Worm (Caenorhabditis elegans) whole organism, L2 larva: ENCODE data around the gene clec-2.

ENCODE experiments used
- F13H6.1 ChIP-seq: sonication (generic microtip); optimal IDR thresholded peaks from 2 replicates; lab custom pipeline; 2016; ENCODE audit warnings: missing genetic modification characterization, missing compliant biosample characterization
- R02D3.7 ChIP-seq: fragments of 150-350 bp; optimal IDR thresholded peaks from 2 replicates; lab custom pipeline; 2014; ENCODE audit warnings: missing biosample characterization, missing genetic modification characterization
- Y55F3AM.14 ChIP-seq: fragments of 200-800 bp; sonication (Bioruptor generic); optimal IDR thresholded peaks from 2 replicates; lab custom pipeline; 2018; ENCODE audit warnings: mild to moderate bottlenecking, missing genetic modification characterization, missing compliant biosample characterization
- ZK546.5 ChIP-seq: sonication (generic microtip); optimal IDR thresholded peaks from 2 replicates; lab custom pipeline; 2017; ENCODE audit warnings: missing biosample characterization, missing genetic modification characterization
- ama-1 ChIP-seq: fragments of 150-350 bp; optimal IDR thresholded peaks from 2 replicates; lab custom pipeline; 2018; ENCODE audit warnings: inconsistent platforms
- ceh-16 ChIP-seq: fragments of 150-350 bp; optimal IDR thresholded peaks from 2 replicates; lab custom pipeline; 2014; ENCODE audit warnings: missing biosample characterization, missing genetic modification characterization
- ceh-82 ChIP-seq: fragments of 150-350 bp; optimal IDR thresholded peaks from 2 replicates; lab custom pipeline; 2014; ENCODE audit warnings: missing biosample characterization, missing genetic modification characterization
- egl-27 ChIP-seq: sonication (generic microtip); optimal IDR thresholded peaks from 3 replicates; lab custom pipeline; 2017; ENCODE audit warnings: missing biosample characterization, missing genetic modification reagents, missing genetic modification characterization
- elt-1 ChIP-seq: fragments of 150-350 bp; optimal IDR thresholded peaks from 2 replicates; lab custom pipeline; 2014; ENCODE audit warnings: missing biosample characterization, missing genetic modification characterization
- fos-1 ChIP-seq: fragments of 150-350 bp; optimal IDR thresholded peaks from 2 replicates; lab custom pipeline; 2014; ENCODE audit warnings: missing biosample characterization, missing genetic modification characterization
- gmeb-1 ChIP-seq: fragments of 150-350 bp; optimal IDR thresholded peaks from 2 replicates; lab custom pipeline; 2014; ENCODE audit warnings: missing biosample characterization, missing genetic modification characterization
- lin-13 ChIP-seq: fragments of 150-350 bp; optimal IDR thresholded peaks from 2 replicates; lab custom pipeline; 2014; ENCODE audit warnings: missing biosample characterization, missing genetic modification reagents, missing genetic modification characterization
- lin-39 ChIP-seq: fragments of 150-350 bp; optimal IDR thresholded peaks from 2 replicates; lab custom pipeline; 2014; ENCODE audit warnings: missing biosample characterization, missing genetic modification reagents, missing genetic modification characterization
- lsy-2 ChIP-seq, 2 experiments: fragments of 150-350 bp in 1 of 2; sonication (generic microtip) in 1 of 2; optimal IDR thresholded peaks; 2 replicates each; lab custom pipeline; 2014 to 2017; ENCODE audit warnings: missing biosample characterization in 2 of 2, missing genetic modification characterization in 2 of 2
- mbf-1 ChIP-seq: sonication (generic microtip); optimal IDR thresholded peaks from 2 replicates; lab custom pipeline; 2017; ENCODE audit warnings: missing biosample characterization, missing genetic modification characterization
- mdl-1 ChIP-seq, 2 experiments: fragments of 150-350 bp in 1 of 2; sonication (generic microtip) in 1 of 2; optimal IDR thresholded peaks; 2 replicates each; lab custom pipeline; 2017; ENCODE audit warnings: missing biosample characterization in 2 of 2, missing genetic modification characterization in 2 of 2
- nhr-10 ChIP-seq: sonication (generic microtip); optimal IDR thresholded peaks from 2 replicates; lab custom pipeline; 2017; ENCODE audit warnings: missing biosample characterization, missing genetic modification characterization
- nhr-11 ChIP-seq: fragments of 150-350 bp; optimal IDR thresholded peaks from 2 replicates; lab custom pipeline; 2014; ENCODE audit warnings: missing biosample characterization, missing genetic modification characterization
- nhr-12 ChIP-seq: fragments of 150-350 bp; optimal IDR thresholded peaks from 2 replicates; lab custom pipeline; 2014; ENCODE audit warnings: missing biosample characterization, missing genetic modification characterization
- nhr-129 ChIP-seq: fragments of 150-350 bp; optimal IDR thresholded peaks from 2 replicates; lab custom pipeline; 2014; ENCODE audit warnings: missing biosample characterization, missing genetic modification characterization
- nhr-21 ChIP-seq: fragments of 150-350 bp; optimal IDR thresholded peaks from 2 replicates; lab custom pipeline; 2014; ENCODE audit warnings: missing biosample characterization, missing genetic modification characterization
- nhr-23 ChIP-seq: fragments of 150-350 bp; optimal IDR thresholded peaks from 2 replicates; lab custom pipeline; 2014; ENCODE audit warnings: missing biosample characterization, missing genetic modification reagents, missing genetic modification characterization
- nhr-237 ChIP-seq: fragments of 150-350 bp; optimal IDR thresholded peaks from 2 replicates; lab custom pipeline; 2014; ENCODE audit warnings: missing biosample characterization, missing genetic modification characterization
- nhr-25 ChIP-seq: fragments of 150-350 bp; sonication (generic microtip); optimal IDR thresholded peaks from 3 replicates; lab custom pipeline; 2014; ENCODE audit warnings: missing biosample characterization, missing genetic modification characterization
- nhr-6 ChIP-seq: fragments of 150-350 bp; optimal IDR thresholded peaks from 2 replicates; lab custom pipeline; 2014; ENCODE audit warnings: missing biosample characterization, missing genetic modification characterization
- peb-1 ChIP-seq: fragments of 150-350 bp; optimal IDR thresholded peaks from 2 replicates; lab custom pipeline; 2014; ENCODE audit warnings: missing biosample characterization, missing genetic modification characterization
- sem-4 ChIP-seq: fragments of 150-350 bp; optimal IDR thresholded peaks from 2 replicates; lab custom pipeline; 2014; ENCODE audit warnings: missing biosample characterization, missing genetic modification reagents, missing genetic modification characterization
- skn-1 ChIP-seq: sonication (generic microtip); optimal IDR thresholded peaks from 2 replicates; lab custom pipeline; 2017; ENCODE audit warnings: missing biosample characterization, missing genetic modification characterization
- sma-3 ChIP-seq: sonication (generic microtip); optimal IDR thresholded peaks from 2 replicates; lab custom pipeline; 2016; ENCODE audit warnings: missing genetic modification reagents, missing genetic modification characterization, missing compliant biosample characterization
- snpc-4 ChIP-seq: fragments of 150-350 bp; optimal IDR thresholded peaks from 2 replicates; lab custom pipeline; 2014; ENCODE audit warnings: missing biosample characterization, missing genetic modification characterization
- unc-39 ChIP-seq: fragments of 150-350 bp; optimal IDR thresholded peaks from 2 replicates; lab custom pipeline; 2014; ENCODE audit warnings: missing biosample characterization, missing genetic modification characterization
- unc-55 ChIP-seq: fragments of 150-350 bp; sonication (generic microtip); optimal IDR thresholded peaks from 3 replicates; lab custom pipeline; 2014; ENCODE audit warnings: missing biosample characterization, missing genetic modification reagents, missing genetic modification characterization
- unc-62 ChIP-seq: fragments of 150-350 bp; optimal IDR thresholded peaks from 2 replicates; lab custom pipeline; 2014; ENCODE audit warnings: missing biosample characterization, missing genetic modification reagents, missing genetic modification characterization
- zag-1 ChIP-seq: fragments of 150-350 bp; optimal IDR thresholded peaks from 2 replicates; lab custom pipeline; 2014; ENCODE audit warnings: missing biosample characterization, missing genetic modification characterization
- ztf-1 ChIP-seq: fragments of 200-800 bp; sonication (Bioruptor generic); conservative IDR thresholded peaks from 2 replicates; pipeline ENCODE4 v1.3.6; 2022; ENCODE audit warnings: missing genetic modification characterization, missing compliant biosample characterization
- ztf-4 ChIP-seq: fragments of 150-350 bp; optimal IDR thresholded peaks from 2 replicates; lab custom pipeline; 2014; ENCODE audit warnings: missing biosample characterization, missing genetic modification characterization

clec-2 gene

ce11 chrII:2987122-2987556 is 36.1 kb downstream of the clec-2 start:
- no peak for TF ChIP-seq zag-1 (tag; lab: Kevin White, UChicago)
- TF ChIP-seq nhr-237 (tag; lab: Kevin White, UChicago) = no peak
- no peak for TF ChIP-seq sma-3 (GFP tag; lab: Kevin White, UChicago)
- TF ChIP-seq gmeb-1 (tag; lab: Kevin White, UChicago) = no peak
- no peak for TF ChIP-seq nhr-10 (tag; lab: Kevin White, UChicago)
- no peak for TF ChIP-seq ztf-4 (tag; lab: Kevin White, UChicago)
- TF ChIP-seq nhr-23 = no peak
- no peak for TF ChIP-seq lsy-2 (tag; optimal IDR thresholded peaks at IDR 0.05; lab: Kevin White, UChicago)
- no peak for TF ChIP-seq nhr-6 (tag; lab: Kevin White, UChicago)
- no peak for TF ChIP-seq nhr-21 (tag; lab: Kevin White, UChicago)
- no peak for TF ChIP-seq nhr-25 (tag; lab: Kevin White, UChicago)
- TF ChIP-seq snpc-4 (tag; lab: Kevin White, UChicago) = peak; percentile 52
- no peak for TF ChIP-seq lin-39
- TF ChIP-seq R02D3.7 (tag; lab: Kevin White, UChicago) = no peak
- peak; percentile 22 for TF ChIP-seq Y55F3AM.14 (GFP tag; lab: Kevin White, UChicago)
- no peak for TF ChIP-seq ceh-82 (tag; lab: Kevin White, UChicago)
- peak; percentile 3 for TF ChIP-seq lin-13 (GFP tag; lab: Kevin White, UChicago)
- TF ChIP-seq unc-62 (GFP tag; lab: Kevin White, UChicago) = no peak
- no peak for TF ChIP-seq peb-1 (tag; lab: Kevin White, UChicago)
- no peak for TF ChIP-seq ztf-1
- TF ChIP-seq elt-1 (tag; lab: Kevin White, UChicago) = no peak
- TF ChIP-seq ceh-16 (tag; lab: Kevin White, UChicago) = no peak
- TF ChIP-seq, all 48 proteins: peak for 3

DNA sequence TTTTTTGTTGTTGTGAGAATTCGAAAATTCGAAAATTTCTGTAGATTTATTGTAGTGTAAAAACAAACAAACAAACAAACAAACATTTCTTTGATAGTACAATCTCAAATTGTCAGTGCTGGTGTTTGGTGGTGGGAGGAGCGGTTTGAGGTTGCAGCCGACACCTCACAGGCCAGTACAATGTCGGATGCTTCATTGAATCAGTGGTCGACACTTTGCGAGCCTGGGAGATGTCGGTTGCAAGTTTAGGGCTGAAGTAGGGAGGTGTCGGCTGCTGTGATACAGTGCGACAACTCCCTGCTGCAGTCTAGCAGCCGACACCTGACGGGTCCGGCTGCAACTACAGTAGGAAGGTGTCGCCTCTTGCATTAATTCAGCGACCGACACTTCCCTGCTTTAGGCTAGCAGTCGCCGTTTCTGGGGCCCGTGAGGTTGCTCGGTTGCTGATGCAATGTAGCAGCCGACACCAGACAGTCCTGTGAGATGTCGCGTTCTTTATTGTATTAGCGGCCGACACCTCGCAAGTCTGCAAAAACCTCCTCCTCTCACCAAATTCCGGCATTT is 37.2 kb downstream of the clec-2 start:
- TF ChIP-seq sem-4 (tag; lab: Kevin White, UChicago) (no peak), skn-1 (tag; lab: Kevin White, UChicago) (no peak), nhr-11 (no peak), R02D3.7 (tag; lab: Kevin White, UChicago) (no peak), egl-27 (tag; lab: Kevin White, UChicago) (no peak), nhr-237 (tag; lab: Kevin White, UChicago) (no peak), ztf-4 (tag; lab: Kevin White, UChicago) (no peak), nhr-25 (tag; lab: Kevin White, UChicago) (no peak), ama-1 (no peak), unc-39 (tag; lab: Kevin White, UChicago) (no peak), nhr-23 (no peak), ZK546.5 (no peak), sma-3 (GFP tag; lab: Kevin White, UChicago) (no peak), nhr-12 (tag; lab: Kevin White, UChicago) (no peak), nhr-129 (tag; lab: Kevin White, UChicago) (no peak), unc-55 (no peak), nhr-21 (tag; lab: Kevin White, UChicago) (no peak)
- TF ChIP-seq, all 48 proteins: peak for 0

DNA sequence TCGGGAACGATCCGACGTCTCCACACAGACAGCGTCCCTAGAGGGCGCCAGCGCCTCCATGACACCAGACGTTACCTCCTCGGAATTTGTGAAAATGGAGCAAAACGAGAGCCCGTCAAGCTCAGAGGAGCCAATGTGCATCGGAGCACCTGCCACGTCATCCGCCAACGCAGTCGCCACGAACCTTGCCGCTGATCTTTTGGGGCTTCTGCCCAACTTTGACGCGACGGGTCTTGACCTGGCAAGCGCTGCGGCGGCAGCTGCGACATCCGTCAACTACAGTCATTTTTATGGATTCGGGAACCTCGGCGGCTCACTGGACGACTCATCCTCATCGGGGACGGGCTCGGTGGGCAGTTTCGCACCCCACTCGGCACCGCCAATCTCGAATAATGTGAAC is 37.8 kb downstream of the clec-2 start:
- TF ChIP-seq nhr-12 (tag; lab: Kevin White, UChicago) (no peak), F13H6.1 (tag; lab: Kevin White, UChicago) (no peak), fos-1 (tag; lab: Kevin White, UChicago) (no peak)

- TF ChIP-seq ztf-1 = no peak
These were observed 38.8 kb downstream of the clec-2 start for ce11 chrII:2984383-2984782.

DNA sequence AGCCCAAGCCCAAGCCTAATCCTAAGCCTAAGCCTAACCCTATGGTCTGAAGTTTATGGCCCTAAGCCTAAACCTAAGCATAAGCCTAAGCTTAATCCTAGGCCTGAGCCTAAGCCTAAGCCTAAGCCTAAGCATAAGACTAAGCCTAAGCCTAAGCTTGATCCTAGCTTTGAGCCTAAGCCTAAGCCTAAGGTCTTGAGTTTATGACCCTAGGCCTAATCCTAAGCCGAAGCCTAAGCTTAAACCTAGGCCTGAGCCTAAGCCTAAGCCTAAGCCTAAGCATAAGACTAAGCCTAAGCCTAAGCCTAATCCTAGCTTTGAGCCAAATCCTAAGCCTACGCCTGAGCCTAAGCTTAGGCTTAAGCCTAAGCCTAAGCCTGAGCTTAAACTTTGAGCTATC is 44.2 kb downstream of the clec-2 start:
- TF ChIP-seq mbf-1 (tag; lab: Kevin White, UChicago) (no peak), mdl-1 (tag; optimal IDR thresholded peaks at IDR 0.05; lab: Kevin White, UChicago) (no peak), nhr-10 (tag; lab: Kevin White, UChicago) (no peak), sma-3 (GFP tag; lab: Kevin White, UChicago) (no peak), egl-27 (tag; lab: Kevin White, UChicago) (no peak), unc-55 (no peak)
